Worm (Caenorhabditis elegans) whole organism, L1 larva: ENCODE measurements around the gene acy-4.
"Not testable (repeated sequence)": the region's sequence is repeated elsewhere in the genome, so short reads cannot be mapped to it uniquely, and the experiment has no call there.

Experiments used
- C04F5.9 ChIP-seq: sonication (generic microtip); optimal IDR thresholded peaks from 2 replicates; lab custom pipeline; 2016; ENCODE audit warnings: missing genetic modification characterization, missing compliant biosample characterization
- ceh-63 ChIP-seq: fragments of 200-800 bp; sonication (Bioruptor generic); optimal IDR thresholded peaks from 2 replicates; lab custom pipeline; 2018; ENCODE audit warnings: mild to moderate bottlenecking, missing genetic modification characterization, missing compliant biosample characterization
- ces-1 ChIP-seq: fragments of 150-350 bp; optimal IDR thresholded peaks from 2 replicates; lab custom pipeline; 2014; ENCODE audit warnings: missing biosample characterization, missing genetic modification reagents, missing genetic modification characterization
- efl-1 ChIP-seq, 4 experiments: fragments of 150-350 bp; optimal IDR thresholded peaks in 3 of 4; peaks in 1 of 4; 1 replicate in 1 of 4; 2 replicates in 3 of 4; lab custom pipeline; 2014; ENCODE audit warnings: missing biosample characterization in 2 of 4, missing genetic modification characterization in 2 of 4, missing genetic modification reagents in 2 of 4
- elt-2 ChIP-seq: sonication (generic microtip); optimal IDR thresholded peaks from 2 replicates; lab custom pipeline; 2016; ENCODE audit warnings: missing genetic modification characterization, mild to moderate bottlenecking, inconsistent platforms, missing compliant biosample characterization, missing genetic modification reagents
- grh-1 ChIP-seq: fragments of 200-800 bp; sonication (Bioruptor generic); IDR thresholded peaks from 2 replicates; pipeline ENCODE4 v1.3.6; 2022; ENCODE audit warnings: missing genetic modification reagents, missing genetic modification characterization, missing compliant biosample characterization
- hlh-4 ChIP-seq: sonication (generic microtip); optimal IDR thresholded peaks from 2 replicates; lab custom pipeline; 2016; ENCODE audit warnings: mild to moderate bottlenecking, missing genetic modification characterization, missing compliant biosample characterization
- isw-1 ChIP-seq: fragments of 200-800 bp; sonication (Bioruptor generic); IDR thresholded peaks from 2 replicates; pipeline ENCODE4 v1.3.6; 2022; ENCODE audit warnings: missing genetic modification characterization, missing compliant biosample characterization
- lin-13 ChIP-seq: fragments of 150-350 bp; optimal IDR thresholded peaks from 2 replicates; lab custom pipeline; 2014; ENCODE audit warnings: missing biosample characterization, missing genetic modification reagents, missing genetic modification characterization
- lin-15B ChIP-seq: fragments of 150-350 bp; sonication (generic microtip); optimal IDR thresholded peaks from 3 replicates; lab custom pipeline; 2014; ENCODE audit warnings: missing biosample characterization, missing genetic modification characterization
- lin-35 ChIP-seq, 2 experiments: fragments of 150-350 bp; optimal IDR thresholded peaks; 2 replicates each; lab custom pipeline; 2014; ENCODE audit warnings: missing biosample characterization in 2 of 2, missing genetic modification characterization in 2 of 2, missing genetic modification reagents in 2 of 2
- lir-3 ChIP-seq: sonication (generic microtip); optimal IDR thresholded peaks from 2 replicates; lab custom pipeline; 2016; ENCODE audit warnings: mild to moderate bottlenecking, missing genetic modification characterization, moderate library complexity, missing compliant biosample characterization; ENCODE audit not compliant: poor library complexity
- mdl-1 ChIP-seq, 2 experiments: fragments of 150-350 bp; optimal IDR thresholded peaks; 2 replicates each; lab custom pipeline; 2014 to 2017; ENCODE audit warnings: missing biosample characterization in 2 of 2, missing genetic modification characterization in 2 of 2, inconsistent platforms in 1 of 2
- nhr-28 ChIP-seq: fragments of 150-350 bp; optimal IDR thresholded peaks from 2 replicates; lab custom pipeline; 2014; ENCODE audit warnings: missing biosample characterization, missing genetic modification characterization
- nhr-47 ChIP-seq: sonication (generic microtip); optimal IDR thresholded peaks from 2 replicates; lab custom pipeline; 2016; ENCODE audit warnings: mild to moderate bottlenecking, missing genetic modification characterization, moderate library complexity, missing compliant biosample characterization
- nhr-71 ChIP-seq: sonication (generic microtip); optimal IDR thresholded peaks from 2 replicates; lab custom pipeline; 2016; ENCODE audit warnings: mild to moderate bottlenecking, missing genetic modification characterization, moderate library complexity, missing compliant biosample characterization
- nhr-76 ChIP-seq: sonication (generic microtip); optimal IDR thresholded peaks from 2 replicates; lab custom pipeline; 2017; ENCODE audit warnings: missing biosample characterization, missing genetic modification characterization
- nhr-77 ChIP-seq: fragments of 150-350 bp; optimal IDR thresholded peaks from 2 replicates; lab custom pipeline; 2014; ENCODE audit warnings: missing biosample characterization, missing genetic modification characterization
- nhr-85 ChIP-seq: sonication (generic microtip); peaks from one replicate; lab custom pipeline; 2016; ENCODE audit warnings: missing genetic modification characterization, inconsistent platforms, missing compliant biosample characterization
- nhr-90 ChIP-seq: sonication (generic microtip); optimal IDR thresholded peaks from 2 replicates; lab custom pipeline; 2016; ENCODE audit warnings: mild to moderate bottlenecking, missing genetic modification characterization, missing compliant biosample characterization; ENCODE audit not compliant: poor library complexity
- pqm-1 ChIP-seq: sonication (generic microtip); optimal IDR thresholded peaks from 3 replicates; lab custom pipeline; 2017; ENCODE audit warnings: missing biosample characterization, missing genetic modification characterization
- rnt-1 ChIP-seq: sonication (generic microtip); optimal IDR thresholded peaks from 2 replicates; lab custom pipeline; 2016; ENCODE audit warnings: mild to moderate bottlenecking, missing genetic modification characterization, moderate library complexity, missing compliant biosample characterization
- snpc-4 ChIP-seq: fragments of 150-350 bp; optimal IDR thresholded peaks from 2 replicates; lab custom pipeline; 2014; ENCODE audit warnings: missing biosample characterization, missing genetic modification characterization
- sptf-1 ChIP-seq: fragments of 150-350 bp; optimal IDR thresholded peaks from 2 replicates; lab custom pipeline; 2014; ENCODE audit warnings: missing biosample characterization, missing genetic modification characterization
- sup-37 ChIP-seq: fragments of 200-800 bp; sonication (Bioruptor generic); optimal IDR thresholded peaks from 2 replicates; lab custom pipeline; 2018; ENCODE audit warnings: mild to moderate bottlenecking, missing genetic modification characterization, missing compliant biosample characterization
- ztf-11 ChIP-seq, 2 experiments: sonication (generic microtip); optimal IDR thresholded peaks; 2 replicates each; lab custom pipeline; 2016 to 2017; ENCODE audit warnings: missing genetic modification characterization in 2 of 2, missing biosample characterization in 1 of 2, missing compliant biosample characterization in 1 of 2

The acy-4 gene

DNA sequence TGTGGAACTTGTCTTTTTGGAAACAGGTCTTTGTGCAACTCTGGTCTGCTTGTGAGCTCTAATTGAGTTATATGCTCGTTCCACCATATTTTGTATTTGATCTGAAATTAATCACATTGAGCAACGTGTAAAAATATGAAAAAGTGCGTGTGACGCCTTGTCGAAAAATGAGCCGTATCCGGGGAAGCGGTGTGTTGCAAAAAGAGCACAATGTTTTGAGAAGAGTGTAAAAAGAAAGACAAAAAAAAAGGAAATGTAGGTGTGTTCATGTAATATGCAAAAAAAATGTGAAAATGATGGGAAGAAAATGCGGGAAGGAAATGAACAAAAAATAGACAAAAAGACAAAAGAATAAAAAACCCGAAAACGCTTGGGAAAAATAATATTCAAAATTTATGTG lies at the start of gene acy-4:
acy-4 (minus strand) TSS at position 101 of the 400 bp plus-strand sequence.
- no peak for TF ChIP-seq nhr-28 (tag; lab: Kevin White, UChicago)
- no peak for TF ChIP-seq mdl-1 (tag; optimal IDR thresholded peaks at IDR 0.05; lab: Kevin White, UChicago)
- no peak for TF ChIP-seq pqm-1
- TF ChIP-seq sptf-1, result no peak
- TF ChIP-seq isw-1 (GFP tag; lab: Robert Waterston, UW), result no peak
- TF ChIP-seq C04F5.9, result no peak
- no peak for TF ChIP-seq rnt-1 (tag; lab: Kevin White, UChicago)
- no peak for TF ChIP-seq lin-15B (tag; lab: Kevin White, UChicago)
- no peak for TF ChIP-seq hlh-4 (tag; lab: Kevin White, UChicago)
- TF ChIP-seq sup-37 (GFP tag; lab: Kevin White, UChicago), result no peak
- TF ChIP-seq efl-1 (optimal IDR thresholded peaks at IDR 0.05; lab: Kevin White, UChicago), result no peak
- TF ChIP-seq efl-1 (GFP tag; optimal IDR thresholded peaks at IDR 0.05 in 1 of 2; lab: Kevin White, UChicago), result no peak
- no peak for TF ChIP-seq ces-1 (GFP tag; lab: Kevin White, UChicago)
- TF ChIP-seq, all 84 proteins: peak for 0

ce11 chrV:5677947-5678346 lies 47.3 kb upstream of the acy-4 start:
- no peak for TF ChIP-seq lir-3 (tag; lab: Kevin White, UChicago)
- TF ChIP-seq sptf-1, result no peak
- TF ChIP-seq efl-1 (optimal IDR thresholded peaks at IDR 0.05; lab: Kevin White, UChicago), result no peak
- peak in 1 of 2 experiments; percentile 68 for TF ChIP-seq efl-1 (GFP tag; optimal IDR thresholded peaks at IDR 0.05 in 1 of 2; lab: Kevin White, UChicago)

DNA sequence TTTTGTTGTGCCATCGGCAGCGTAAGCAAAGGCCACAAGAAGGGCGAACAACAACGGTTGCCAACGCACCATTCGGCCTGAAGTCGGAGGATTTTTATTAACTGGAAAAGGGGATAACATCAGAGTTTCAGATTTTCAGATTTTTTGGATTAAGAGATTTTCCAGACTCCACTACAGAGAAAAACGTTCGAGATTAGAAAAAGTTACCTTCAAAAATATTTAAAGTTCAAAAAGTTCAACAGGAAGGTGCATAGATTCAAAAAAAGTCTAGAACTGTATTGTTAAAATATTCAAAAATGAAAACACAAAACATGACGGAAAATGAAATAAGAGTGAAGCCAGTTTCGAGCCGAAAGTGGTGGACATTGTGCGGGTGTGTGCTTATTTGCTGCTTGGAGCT lies 45.3 kb upstream of the acy-4 start, which contains the start of gene pqn-13:
pqn-13 (minus strand) TSS at position 101 of the 400 bp plus-strand sequence.
- no peak for TF ChIP-seq snpc-4 (tag; lab: Kevin White, UChicago)
- TF ChIP-seq nhr-85 (tag; lab: Kevin White, UChicago), result peak; percentile 8

ce11 chrV:5672270-5672669 lies 41.6 kb upstream of the acy-4 start:
- no peak for TF ChIP-seq hlh-4 (tag; lab: Kevin White, UChicago)
- TF ChIP-seq efl-1 (optimal IDR thresholded peaks at IDR 0.05; lab: Kevin White, UChicago), result no peak
- peak in 1 of 2 experiments; percentile 91 for TF ChIP-seq efl-1 (GFP tag; optimal IDR thresholded peaks at IDR 0.05 in 1 of 2; lab: Kevin White, UChicago)

DNA sequence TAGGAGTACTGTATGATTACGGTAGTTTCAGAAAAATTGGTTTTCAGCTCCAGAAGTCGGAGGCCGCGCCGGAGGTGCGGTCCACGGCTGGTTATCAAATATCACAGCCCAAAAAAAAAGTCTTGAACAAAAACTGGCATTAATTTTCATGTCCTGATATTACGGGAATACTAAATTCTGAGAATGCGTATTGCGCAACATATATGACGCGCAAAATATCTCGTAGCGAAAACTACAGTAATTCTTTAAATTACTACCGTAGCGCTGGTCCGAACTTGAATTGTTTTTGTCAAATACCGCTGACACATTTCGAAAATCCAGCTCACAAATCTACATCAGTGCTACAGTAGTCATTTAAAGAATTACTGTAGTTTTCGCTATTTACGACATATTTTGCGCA lies 38.3 kb upstream of the acy-4 start:
- no peak for TF ChIP-seq sup-37 (GFP tag; lab: Kevin White, UChicago)
- TF ChIP-seq nhr-71, result no peak
- no peak for TF ChIP-seq mdl-1 (tag; optimal IDR thresholded peaks at IDR 0.05; lab: Kevin White, UChicago)

ce11 chrV:5667337-5667736 lies 36.6 kb upstream of the acy-4 start:
- TF ChIP-seq nhr-47 (tag; lab: Kevin White, UChicago) (peak; percentile 36), nhr-90 (tag; lab: Kevin White, UChicago) (peak; percentile 59), lin-35 (GFP tag; optimal IDR thresholded peaks at IDR 0.05; lab: Kevin White, UChicago) (peak in 1 of 2 experiments; percentile 3), nhr-85 (tag; lab: Kevin White, UChicago) (peak; percentile 68), efl-1 (optimal IDR thresholded peaks at IDR 0.05; lab: Kevin White, UChicago) (no peak), efl-1 (GFP tag; optimal IDR thresholded peaks at IDR 0.05 in 1 of 2; lab: Kevin White, UChicago) (peak in 1 of 2 experiments; percentile 92), grh-1 (GFP tag; lab: Robert Waterston, UW) (0 out of 2 replicates have a peak, but pooled peaks have one; percentile 17), ceh-63 (GFP tag; lab: Kevin White, UChicago) (no peak), lin-13 (GFP tag; lab: Kevin White, UChicago) (no peak)

DNA sequence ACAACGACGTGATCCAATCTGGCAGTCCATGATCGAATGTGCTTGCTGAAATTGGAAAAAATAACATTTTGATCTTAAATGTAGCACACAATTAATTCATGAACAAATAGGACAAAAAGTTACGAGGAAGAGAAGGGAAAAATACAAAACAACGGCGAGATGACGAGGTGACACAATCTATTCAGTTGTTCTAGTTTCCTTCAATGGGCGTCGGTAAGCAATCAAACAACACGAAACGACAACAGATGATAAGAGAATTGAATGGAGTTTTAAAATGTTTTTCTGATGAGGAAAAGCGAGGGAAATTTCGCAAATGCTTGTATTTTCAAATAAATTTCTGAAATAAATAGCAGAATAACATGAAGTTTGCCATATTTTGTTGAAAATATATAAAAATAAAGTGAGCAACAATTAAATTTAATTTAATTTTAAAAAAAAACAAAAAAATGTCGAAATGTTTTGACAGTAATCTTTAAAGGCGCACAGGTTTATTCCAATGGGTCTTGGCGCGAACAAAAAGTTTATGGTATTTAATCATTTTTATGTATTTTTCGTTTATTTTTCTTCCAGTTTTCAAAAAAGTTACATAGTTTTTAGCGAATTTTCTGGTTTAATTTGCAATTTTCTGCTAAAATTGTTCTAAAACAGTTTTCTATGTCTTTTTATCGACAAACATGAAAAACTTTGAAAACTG lies 35.5 kb upstream of the acy-4 start, which contains the start of gene C14C11.7:
C14C11.7 (minus strand) TSS at position 51 of the 694 bp plus-strand sequence.
- TF ChIP-seq lin-35 (GFP tag; optimal IDR thresholded peaks at IDR 0.05; lab: Kevin White, UChicago) (no peak), elt-2 (tag; lab: Kevin White, UChicago) (no peak)

- TF ChIP-seq nhr-77 (tag; lab: Kevin White, UChicago); ztf-11 (tag; optimal IDR thresholded peaks at IDR 0.05; lab: Kevin White, UChicago); nhr-76 (tag; lab: Kevin White, UChicago): not testable (repeated sequence)
Observed at ce11 chrV:5663317-5663716, 32.6 kb upstream of the acy-4 start, which contains the start of gene C14C11.1. C14C11.1 (plus strand) TSS chrV:5663617.
